Worm (Caenorhabditis elegans) whole organism, late embryonic: ENCODE measurements around the gene acdh-10.

Experiments
- Y22D7AL.16 ChIP-seq: sonication (generic microtip); optimal IDR thresholded peaks from 2 replicates; lab custom pipeline; 2016; ENCODE audit warnings: missing genetic modification characterization, missing compliant biosample characterization
- ama-1 ChIP-seq: fragments of 150-350 bp; optimal IDR thresholded peaks from 2 replicates; lab custom pipeline; 2014
- ceh-2 ChIP-seq: sonication (generic microtip); optimal IDR thresholded peaks from 2 replicates; lab custom pipeline; 2016; ENCODE audit warnings: missing genotype, missing genetic modification characterization, missing compliant biosample characterization
- ceh-48 ChIP-seq: sonication (generic microtip); optimal IDR thresholded peaks from 2 replicates; lab custom pipeline; 2016; ENCODE audit warnings: missing genetic modification characterization, inconsistent platforms, missing compliant biosample characterization
- dmd-4 ChIP-seq: sonication (generic microtip); optimal IDR thresholded peaks from 2 replicates; lab custom pipeline; 2016; ENCODE audit warnings: borderline replicate concordance, missing genetic modification characterization, missing compliant biosample characterization
- dve-1 ChIP-seq: sonication (generic microtip); optimal IDR thresholded peaks from 2 replicates; lab custom pipeline; 2017; ENCODE audit warnings: antibody characterized with exemption, mild to moderate bottlenecking, missing genetic modification characterization, missing compliant biosample characterization
- elt-2 ChIP-seq: sonication (generic microtip); optimal IDR thresholded peaks from 2 replicates; lab custom pipeline; 2016; ENCODE audit warnings: missing genetic modification reagents, missing genetic modification characterization, missing compliant biosample characterization
- elt-4 ChIP-seq: sonication (generic microtip); optimal IDR thresholded peaks from 2 replicates; lab custom pipeline; 2016; ENCODE audit warnings: missing genetic modification characterization, missing compliant biosample characterization
- ets-4 ChIP-seq: sonication (generic microtip); optimal IDR thresholded peaks from 2 replicates; lab custom pipeline; 2016; ENCODE audit warnings: missing genetic modification characterization, missing compliant biosample characterization
- fax-1 ChIP-seq: sonication (generic microtip); optimal IDR thresholded peaks from 2 replicates; lab custom pipeline; 2016; ENCODE audit warnings: missing genotype, missing genetic modification characterization, missing compliant biosample characterization
- fkh-10 ChIP-seq: fragments of 150-350 bp; optimal IDR thresholded peaks from 2 replicates; lab custom pipeline; 2014; ENCODE audit warnings: missing biosample characterization, missing genetic modification reagents, missing genetic modification characterization
- fkh-6 ChIP-seq: sonication (generic microtip); optimal IDR thresholded peaks from 2 replicates; lab custom pipeline; 2016; ENCODE audit warnings: missing genetic modification characterization, missing compliant biosample characterization
- hlh-6 ChIP-seq: sonication (generic microtip); optimal IDR thresholded peaks from 2 replicates; lab custom pipeline; 2016; ENCODE audit warnings: missing genotype, missing genetic modification characterization, missing compliant biosample characterization
- hlh-8 ChIP-seq: sonication (generic microtip); optimal IDR thresholded peaks from 2 replicates; lab custom pipeline; 2016; ENCODE audit warnings: missing genotype, missing genetic modification characterization, missing compliant biosample characterization
- lin-11 ChIP-seq: fragments of 200-800 bp; sonication (Bioruptor generic); optimal IDR thresholded peaks from 2 replicates; lab custom pipeline; 2018; ENCODE audit warnings: mild to moderate bottlenecking, missing genetic modification characterization, missing compliant biosample characterization
- nfya-1 ChIP-seq: sonication (generic microtip); optimal IDR thresholded peaks from 2 replicates; lab custom pipeline; 2017; ENCODE audit warnings: missing genetic modification characterization, mild to moderate bottlenecking, missing compliant biosample characterization, antibody characterized with exemption, moderate library complexity
- npax-4 ChIP-seq: sonication (generic microtip); optimal IDR thresholded peaks from 2 replicates; lab custom pipeline; 2016; ENCODE audit warnings: missing genetic modification characterization, missing compliant biosample characterization
- pag-3 ChIP-seq: sonication (generic microtip); optimal IDR thresholded peaks from 2 replicates; lab custom pipeline; 2016; ENCODE audit warnings: missing compliant biosample characterization, missing genetic modification characterization, borderline replicate concordance
- pqm-1 ChIP-seq: sonication (generic microtip); optimal IDR thresholded peaks from 2 replicates; lab custom pipeline; 2016; ENCODE audit warnings: missing genetic modification characterization, missing compliant biosample characterization
- rnt-1 ChIP-seq: sonication (generic microtip); optimal IDR thresholded peaks from 2 replicates; lab custom pipeline; 2016; ENCODE audit warnings: missing genetic modification characterization, missing compliant biosample characterization
- sdc-2 ChIP-seq: sonication (generic microtip); optimal IDR thresholded peaks from 2 replicates; lab custom pipeline; 2016; ENCODE audit warnings: missing genotype, missing genetic modification characterization, missing compliant biosample characterization
- sox-4 ChIP-seq: sonication (generic microtip); optimal IDR thresholded peaks from 2 replicates; lab custom pipeline; 2017; ENCODE audit warnings: mild to moderate bottlenecking, missing genetic modification characterization, inconsistent platforms, missing compliant biosample characterization
- syd-9 ChIP-seq: sonication (generic microtip); optimal IDR thresholded peaks from 2 replicates; lab custom pipeline; 2016; ENCODE audit warnings: mild to moderate bottlenecking, missing genetic modification characterization, moderate library complexity, missing compliant biosample characterization
- tbx-2 ChIP-seq: sonication (generic microtip); optimal IDR thresholded peaks from 2 replicates; lab custom pipeline; 2016; ENCODE audit warnings: missing genetic modification characterization, missing compliant biosample characterization
- tbx-7 ChIP-seq: sonication (generic microtip); optimal IDR thresholded peaks from 2 replicates; lab custom pipeline; 2016; ENCODE audit warnings: missing genotype, missing genetic modification characterization, missing compliant biosample characterization
- ttx-3 ChIP-seq: sonication (generic microtip); optimal IDR thresholded peaks from 2 replicates; lab custom pipeline; 2016; ENCODE audit warnings: missing genetic modification reagents, missing genetic modification characterization, missing compliant biosample characterization
- unc-3 ChIP-seq, 2 experiments: fragments of 200-800 bp in 1 of 2; sonication (Bioruptor generic) in 1 of 2; sonication (generic microtip) in 1 of 2; conservative IDR thresholded peaks in 1 of 2; optimal IDR thresholded peaks in 1 of 2; 2 replicates each; pipeline versions ENCODE4 v1.3.6 to Lab custom; 2016 to 2022; ENCODE audit warnings: missing compliant biosample characterization in 2 of 2, missing genetic modification characterization in 2 of 2, missing genetic modification reagents in 1 of 2
- unc-42 ChIP-seq: sonication (generic microtip); optimal IDR thresholded peaks from 2 replicates; lab custom pipeline; 2016; ENCODE audit warnings: missing genotype, missing genetic modification characterization, missing compliant biosample characterization
- unc-86 ChIP-seq: sonication (generic microtip); optimal IDR thresholded peaks from 2 replicates; lab custom pipeline; 2016; ENCODE audit warnings: missing genetic modification characterization, missing compliant biosample characterization
- zip-5 ChIP-seq: sonication (generic microtip); optimal IDR thresholded peaks from 2 replicates; lab custom pipeline; 2016; ENCODE audit warnings: missing genetic modification characterization, missing compliant biosample characterization
- ztf-16 ChIP-seq: sonication (generic microtip); optimal IDR thresholded peaks from 2 replicates; lab custom pipeline; 2017; ENCODE audit warnings: missing genetic modification characterization, missing compliant biosample characterization

Gene acdh-10

ce11 chrX:17214803-17215202 lies at the start of gene acdh-10:
Gene acdh-10 (minus strand): TSS chrX:17214903.
- no peak for TF ChIP-seq hlh-8 (tag; lab: Kevin White, UChicago)
- no peak for TF ChIP-seq unc-86
- TF ChIP-seq fkh-6 (tag; lab: Kevin White, UChicago): no peak
- TF ChIP-seq rnt-1: no peak
- TF ChIP-seq sdc-2 (tag; lab: Kevin White, UChicago): no peak

- TF ChIP-seq elt-2 (tag; lab: Kevin White, UChicago) (peak; percentile 75), ets-4 (tag; lab: Kevin White, UChicago) (no peak)
Measured at ce11 chrX:17256769-17257168, 42.1 kb upstream of the acdh-10 start, which contains the start of gene Y40C7B.4. Gene Y40C7B.4 (minus strand): TSS chrX:17256787.

DNA sequence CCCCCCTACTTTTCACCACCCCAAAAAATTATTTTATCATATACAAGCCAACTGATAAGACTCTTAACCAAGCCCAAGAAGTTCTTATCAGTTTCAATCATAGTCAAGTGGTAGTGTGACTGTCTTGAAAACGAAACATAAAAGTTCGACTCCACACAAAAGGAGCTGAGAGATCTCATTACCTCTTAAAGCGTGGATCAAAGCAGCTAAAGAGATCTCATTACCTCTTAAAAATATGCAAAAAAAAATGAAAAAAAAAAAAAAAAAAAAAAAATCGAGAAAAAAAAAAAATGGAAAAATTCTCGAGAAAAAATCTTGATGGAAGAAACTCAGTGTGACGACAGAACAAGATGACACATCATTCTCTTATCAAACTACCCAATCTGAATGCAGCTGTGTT lies 41.0 kb upstream of the acdh-10 start:
- TF ChIP-seq elt-2 (tag; lab: Kevin White, UChicago): peak; percentile 21

- TF ChIP-seq nfya-1 (tag; lab: Kevin White, UChicago) (no peak), elt-2 (tag; lab: Kevin White, UChicago) (peak; percentile 60), unc-86 (no peak)
Measured at ce11 chrX:17247260-17247659, 32.6 kb upstream of the acdh-10 start.

- TF ChIP-seq zip-5 (tag; lab: Kevin White, UChicago) (no peak), lin-11 (tag; lab: Kevin White, UChicago) (no peak), dve-1 (no peak), fkh-10 (GFP tag; lab: Kevin White, UChicago) (no peak), elt-4 (tag; lab: Kevin White, UChicago) (no peak), tbx-7 (tag; lab: Kevin White, UChicago) (no peak), unc-86 (no peak), pqm-1 (tag; lab: Kevin White, UChicago) (no peak), pag-3 (tag; lab: Kevin White, UChicago) (no peak), ttx-3 (tag; lab: Kevin White, UChicago) (no peak), dmd-4 (no peak)
Measured at ce11 chrX:17243053-17243452, 28.4 kb upstream of the acdh-10 start, which contains the start of gene T25G12.13. Gene T25G12.13 (plus strand): TSS chrX:17243353.

DNA sequence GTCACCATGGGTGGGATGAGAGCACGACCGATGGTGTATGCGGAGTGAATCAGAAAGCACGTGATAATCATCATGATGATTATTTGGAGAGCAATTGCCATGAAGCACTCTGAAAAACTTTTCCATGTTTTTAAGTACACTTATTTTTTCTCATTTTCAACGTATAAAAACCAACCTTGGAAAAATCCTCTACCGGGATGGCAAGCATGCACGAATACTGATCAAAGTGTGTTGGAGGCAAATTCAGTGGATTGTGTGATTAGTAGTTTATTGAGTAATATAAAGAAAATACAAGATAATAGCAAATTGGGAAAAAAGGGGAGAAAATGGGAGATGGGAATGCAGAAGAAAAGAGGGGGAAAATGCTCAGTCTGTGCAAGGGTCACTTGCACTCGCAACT lies 22.7 kb upstream of the acdh-10 start, which contains the start of gene T25G12.11:
T25G12.11 (minus strand) TSS at position 101 of the 400 bp plus-strand sequence.
- no peak for TF ChIP-seq sox-4 (tag; lab: Kevin White, UChicago)
- no peak for TF ChIP-seq rnt-1
- no peak for TF ChIP-seq unc-86
- no peak for TF ChIP-seq ceh-48 (tag; lab: Kevin White, UChicago)
- TF ChIP-seq elt-4 (tag; lab: Kevin White, UChicago): no peak
- no peak for TF ChIP-seq ceh-2 (tag; lab: Kevin White, UChicago)
- TF ChIP-seq elt-2 (tag; lab: Kevin White, UChicago): no peak
- no peak for TF ChIP-seq syd-9 (tag; lab: Kevin White, UChicago)
- TF ChIP-seq npax-4 (tag; lab: Kevin White, UChicago): no peak
- TF ChIP-seq unc-3 (GFP tag; conservative IDR thresholded peaks at IDR 0.05; lab: Robert Waterston, UW): no peak
- TF ChIP-seq unc-3 (tag; optimal IDR thresholded peaks at IDR 0.05; lab: Kevin White, UChicago): no peak
- TF ChIP-seq ztf-16 (tag; lab: Kevin White, UChicago): no peak
- TF ChIP-seq fax-1 (tag; lab: Kevin White, UChicago): no peak
- TF ChIP-seq unc-42 (tag; lab: Kevin White, UChicago): no peak
- TF ChIP-seq Y22D7AL.16 (tag; lab: Kevin White, UChicago): no peak
- no peak for TF ChIP-seq tbx-2 (tag; lab: Kevin White, UChicago)
- TF ChIP-seq sdc-2 (tag; lab: Kevin White, UChicago): no peak
- TF ChIP-seq fkh-10 (GFP tag; lab: Kevin White, UChicago): no peak
- no peak for TF ChIP-seq ama-1 (lab: Kevin White, UChicago)
- TF ChIP-seq dmd-4: no peak
- TF ChIP-seq hlh-6 (tag; lab: Kevin White, UChicago): no peak
- TF ChIP-seq, all 69 proteins: peak for 0
